Fruit fly (Drosophila melanogaster) whole organism, embryonic: ENCODE results near the gene CG31525.

Source experiments
- CG11696 ChIP-seq: fragments of 200-800 bp; sonication (Bioruptor generic); IDR thresholded peaks from 2 replicates; pipeline ENCODE4 v1.3.6; 2022; ENCODE audit warnings: missing biosample characterization, missing genetic modification characterization
- CG12236 ChIP-seq: fragments of 200-800 bp; sonication (Bioruptor generic); optimal IDR thresholded peaks from 2 replicates; lab custom pipeline; 2016; ENCODE audit warnings: missing biosample characterization, missing genetic modification characterization
- CG13287 ChIP-seq: fragments of 200-800 bp; sonication (Bioruptor generic); IDR thresholded peaks from 2 replicates; pipeline ENCODE4 v1.3.6; 2022; ENCODE audit warnings: missing biosample characterization, missing genetic modification characterization; ENCODE audit not compliant: partially characterized antibody
- CG14050 ChIP-seq: fragments of 200-800 bp; sonication (Bioruptor generic); IDR thresholded peaks from 3 replicates; pipeline ENCODE4 v1.3.6; 2022; ENCODE audit warnings: missing biosample characterization, missing genetic modification characterization
- CG15514 ChIP-seq: fragments of 200-800 bp; sonication (Bioruptor generic); optimal IDR thresholded peaks from 3 replicates; lab custom pipeline; 2017; ENCODE audit warnings: missing biosample characterization, missing genetic modification characterization, mild to moderate bottlenecking, moderate library complexity, missing genetic modification reagents
- CG16863 ChIP-seq: fragments of 200-800 bp; sonication (Bioruptor generic); optimal IDR thresholded peaks from 3 replicates; lab custom pipeline; 2016; ENCODE audit warnings: missing biosample characterization, missing genetic modification characterization
- CG17361 ChIP-seq: fragments of 200-800 bp; sonication (Bioruptor generic); IDR thresholded peaks from 3 replicates; pipeline ENCODE4 v1.3.6; 2022; ENCODE audit warnings: missing biosample characterization, missing genetic modification characterization
- CG18011 ChIP-seq: fragments of 200-800 bp; sonication (Bioruptor generic); optimal IDR thresholded peaks from 2 replicates; lab custom pipeline; 2017; ENCODE audit warnings: missing biosample characterization, missing genetic modification characterization, mild to moderate bottlenecking, moderate library complexity, missing genotype
- CG2129 ChIP-seq: fragments of 200-800 bp; sonication (Bioruptor generic); IDR thresholded peaks from 2 replicates; pipeline ENCODE4 v1.3.6; 2022; ENCODE audit warnings: missing biosample characterization, missing genetic modification characterization; ENCODE audit not compliant: partially characterized antibody
- CG2712 ChIP-seq: fragments of 200-800 bp; optimal IDR thresholded peaks from 3 replicates; lab custom pipeline; 2019; ENCODE audit warnings: missing biosample characterization, mild to moderate bottlenecking, missing genetic modification characterization, moderate library complexity
- CG2889 ChIP-seq: fragments of 200-800 bp; sonication (Bioruptor generic); IDR thresholded peaks from 3 replicates; pipeline ENCODE4 v1.3.6; 2022; ENCODE audit warnings: missing biosample characterization, missing genetic modification characterization
- CG31441 ChIP-seq: fragments of 200-800 bp; sonication (Bioruptor generic); IDR thresholded peaks from 2 replicates; pipeline ENCODE4 v1.3.6; 2022; ENCODE audit warnings: missing biosample characterization, missing genetic modification characterization
- CG4617 ChIP-seq: fragments of 200-800 bp; sonication (Bioruptor generic); optimal IDR thresholded peaks from 3 replicates; lab custom pipeline; 2016; ENCODE audit warnings: missing biosample characterization, missing genetic modification characterization, borderline replicate concordance
- CG4707 ChIP-seq: fragments of 200-800 bp; sonication (Bioruptor generic); optimal IDR thresholded peaks from 2 replicates; lab custom pipeline; 2018; ENCODE audit warnings: missing biosample characterization, mild to moderate bottlenecking, missing genetic modification characterization, moderate library complexity
- CG7928 ChIP-seq: fragments of 200-800 bp; sonication (Bioruptor generic); optimal IDR thresholded peaks from 2 replicates; lab custom pipeline; 2017; ENCODE audit warnings: missing biosample characterization, mild to moderate bottlenecking, missing genetic modification characterization
- CG8290 ChIP-seq, 3 experiments: fragments of 200-800 bp; sonication (Bioruptor generic); optimal IDR thresholded peaks; 2 replicates each; lab custom pipeline; 2016 to 2019; ENCODE audit warnings: missing biosample characterization in 3 of 3, missing genetic modification characterization in 3 of 3, mild to moderate bottlenecking in 2 of 3, moderate library complexity in 1 of 3
- Camta ChIP-seq: fragments of 200-800 bp; sonication (Bioruptor generic); optimal IDR thresholded peaks from 2 replicates; lab custom pipeline; 2016; ENCODE audit warnings: missing biosample characterization, missing genetic modification characterization
- D19A ChIP-seq: fragments of 200-800 bp; optimal IDR thresholded peaks from 3 replicates; lab custom pipeline; 2019; ENCODE audit warnings: missing biosample characterization, mild to moderate bottlenecking, missing genetic modification characterization, moderate library complexity
- Dek ChIP-seq: fragments of 200-800 bp; sonication (Bioruptor generic); optimal IDR thresholded peaks from 3 replicates; lab custom pipeline; 2019; ENCODE audit warnings: missing biosample characterization, mild to moderate bottlenecking, missing genetic modification characterization, moderate library complexity
- Dll ChIP-seq: fragments of 200-800 bp; sonication (Bioruptor generic); IDR thresholded peaks from 4 replicates; pipeline ENCODE4 v1.3.6; 2022; ENCODE audit warnings: missing biosample characterization, missing genetic modification characterization; ENCODE audit not compliant: partially characterized antibody
- Doc3 ChIP-seq: fragments of 200-800 bp; sonication (Bioruptor generic); IDR thresholded peaks from 3 replicates; pipeline ENCODE4 v1.3.6; 2022; ENCODE audit warnings: missing biosample characterization, missing genetic modification characterization; ENCODE audit not compliant: partially characterized antibody
- ERR ChIP-seq: fragments of 200-800 bp; sonication (Bioruptor generic); optimal IDR thresholded peaks from 2 replicates; lab custom pipeline; 2016; ENCODE audit warnings: missing biosample characterization, missing genetic modification characterization
- H2.0 ChIP-seq: fragments of 200-800 bp; sonication (Bioruptor generic); IDR thresholded peaks from 2 replicates; pipeline ENCODE4 v1.3.6; 2022; ENCODE audit warnings: missing biosample characterization, missing genetic modification characterization
- HLH54F ChIP-seq: fragments of 200-800 bp; sonication (Bioruptor generic); optimal IDR thresholded peaks from 3 replicates; lab custom pipeline; 2016; ENCODE audit warnings: missing biosample characterization, missing genetic modification characterization
- Hand ChIP-seq: fragments of 200-800 bp; sonication (Bioruptor generic); optimal IDR thresholded peaks from 2 replicates; lab custom pipeline; 2017; ENCODE audit warnings: mild to moderate bottlenecking, missing biosample characterization, missing genetic modification reagents, missing genetic modification characterization
- HmgZ ChIP-seq: fragments of 200-800 bp; sonication (Bioruptor generic); optimal IDR thresholded peaks from 2 replicates; lab custom pipeline; 2018; ENCODE audit warnings: missing biosample characterization, mild to moderate bottlenecking, missing genetic modification characterization
- Hmr ChIP-seq: fragments of 200-800 bp; sonication (Bioruptor generic); optimal IDR thresholded peaks from 3 replicates; lab custom pipeline; 2017; ENCODE audit warnings: mild to moderate bottlenecking, missing biosample characterization, missing genetic modification reagents, missing genetic modification characterization
- Hr3 ChIP-seq: fragments of 200-800 bp; sonication (Bioruptor generic); optimal IDR thresholded peaks from 3 replicates; lab custom pipeline; 2016; ENCODE audit warnings: missing biosample characterization, missing genetic modification characterization
- MESR4 ChIP-seq: fragments of 200-800 bp; sonication (Bioruptor generic); optimal IDR thresholded peaks from 2 replicates; lab custom pipeline; 2018; ENCODE audit warnings: missing biosample characterization, mild to moderate bottlenecking, missing genetic modification characterization, moderate library complexity
- Opbp ChIP-seq: fragments of 200-800 bp; sonication (Bioruptor generic); IDR thresholded peaks from 3 replicates; pipeline ENCODE4 v1.3.6; 2022; ENCODE audit warnings: missing biosample characterization, missing genetic modification characterization; ENCODE audit not compliant: partially characterized antibody
- Poxn ChIP-seq: fragments of 200-800 bp; sonication (Bioruptor generic); IDR thresholded peaks from 2 replicates; pipeline ENCODE4 v1.3.6; 2022; ENCODE audit warnings: missing biosample characterization, missing genetic modification characterization
- Spps ChIP-seq: fragments of 200-800 bp; sonication (Bioruptor generic); optimal IDR thresholded peaks from 2 replicates; lab custom pipeline; 2018; ENCODE audit warnings: missing biosample characterization, mild to moderate bottlenecking, missing genetic modification characterization
- Vsx1 ChIP-seq: fragments of 200-800 bp; sonication (Bioruptor generic); optimal IDR thresholded peaks from 2 replicates; lab custom pipeline; 2017; ENCODE audit warnings: missing biosample characterization, mild to moderate bottlenecking, missing genetic modification characterization, missing genetic modification reagents
- Xbp1 ChIP-seq: fragments of 200-800 bp; sonication (Bioruptor generic); optimal IDR thresholded peaks from 3 replicates; lab custom pipeline; 2016; ENCODE audit warnings: missing biosample characterization, mild to moderate bottlenecking, missing genetic modification characterization
- amos ChIP-seq: fragments of 200-800 bp; sonication (Bioruptor generic); IDR thresholded peaks from 2 replicates; pipeline ENCODE4 v1.3.6; 2022; ENCODE audit warnings: missing biosample characterization, missing genetic modification characterization; ENCODE audit not compliant: partially characterized antibody
- az2 ChIP-seq: fragments of 200-800 bp; sonication (Bioruptor generic); optimal IDR thresholded peaks from 3 replicates; lab custom pipeline; 2016; ENCODE audit warnings: missing biosample characterization, missing genetic modification characterization
- bbx ChIP-seq: fragments of 200-800 bp; sonication (Bioruptor generic); IDR thresholded peaks from 2 replicates; pipeline ENCODE4 v1.3.6; 2022; ENCODE audit warnings: missing biosample characterization, missing genetic modification characterization; ENCODE audit not compliant: partially characterized antibody
- corto ChIP-seq: fragments of 200-800 bp; sonication (Bioruptor generic); optimal IDR thresholded peaks from 2 replicates; lab custom pipeline; 2016; ENCODE audit warnings: missing biosample characterization, mild to moderate bottlenecking, missing genetic modification characterization, moderate library complexity
- en ChIP-seq: fragments of 200-800 bp; sonication (Bioruptor generic); optimal IDR thresholded peaks from 2 replicates; lab custom pipeline; 2016; ENCODE audit warnings: missing biosample characterization, missing genetic modification characterization
- gem ChIP-seq: fragments of 200-800 bp; sonication (Bioruptor generic); optimal IDR thresholded peaks from 2 replicates; lab custom pipeline; 2019; ENCODE audit warnings: missing biosample characterization, mild to moderate bottlenecking, missing genetic modification characterization, moderate library complexity
- gro ChIP-seq: fragments of 200-800 bp; sonication (Bioruptor generic); optimal IDR thresholded peaks from 2 replicates; lab custom pipeline; 2016; ENCODE audit warnings: missing biosample characterization, missing genetic modification characterization
- ham ChIP-seq: fragments of 200-800 bp; sonication (Bioruptor generic); IDR thresholded peaks from 2 replicates; pipeline ENCODE4 v1.3.6; 2022; ENCODE audit warnings: missing biosample characterization, missing genetic modification characterization
- her ChIP-seq: fragments of 200-800 bp; sonication (Bioruptor generic); optimal IDR thresholded peaks from 2 replicates; lab custom pipeline; 2016; ENCODE audit warnings: missing biosample characterization, missing genetic modification characterization
- ind ChIP-seq: fragments of 200-800 bp; sonication (Bioruptor generic); optimal IDR thresholded peaks from 3 replicates; lab custom pipeline; 2016; ENCODE audit warnings: missing biosample characterization, missing genetic modification characterization
- klu ChIP-seq: fragments of 200-800 bp; sonication (Bioruptor generic); IDR thresholded peaks from 2 replicates; pipeline ENCODE4 v1.3.6; 2022; ENCODE audit warnings: missing biosample characterization, missing genetic modification characterization
- p53 ChIP-seq: fragments of 200-800 bp; sonication (Bioruptor generic); optimal IDR thresholded peaks from 2 replicates; lab custom pipeline; 2016; ENCODE audit warnings: missing biosample characterization, missing genetic modification characterization
- rib ChIP-seq: fragments of 200-800 bp; sonication (Bioruptor generic); IDR thresholded peaks from 2 replicates; pipeline ENCODE4 v1.3.6; 2022; ENCODE audit warnings: missing biosample characterization, missing genetic modification characterization
- slou ChIP-seq: fragments of 200-800 bp; sonication (Bioruptor generic); optimal IDR thresholded peaks from 3 replicates; lab custom pipeline; 2016; ENCODE audit warnings: missing biosample characterization, missing genetic modification characterization

The CG31525 gene

dm6 chr3R:4428585-4429464 lies 2.0 kb downstream of the CG31525 start, which contains the start of gene srl (continued):
- peak; percentile 39; the same call in 2 of the 3 replicates for TF ChIP-seq Opbp (GFP tag; lab: Robert Waterston, UW)
- TF ChIP-seq CG2889 (GFP tag; lab: Robert Waterston, UW) = no peak
- TF ChIP-seq Vsx1 (GFP tag; lab: Kevin White, UChicago) = no peak
- no peak for TF ChIP-seq en (GFP tag; lab: Kevin White, UChicago)
- no peak for TF ChIP-seq Hmr (GFP tag; lab: Kevin White, UChicago)
- TF ChIP-seq CG4707 (GFP tag; lab: Kevin White, UChicago) = no peak
- TF ChIP-seq gro (GFP tag; lab: Kevin White, UChicago) = no peak
- TF ChIP-seq rib = no peak
- peak; percentile 30 for TF ChIP-seq p53 (GFP tag; lab: Kevin White, UChicago)
- TF ChIP-seq CG17361 (GFP tag; lab: Robert Waterston, UW) = no peak
- peak; percentile 21 for TF ChIP-seq D19A
- peak; percentile 52; the same call in 1 of the 2 replicates for TF ChIP-seq CG13287 (GFP tag; lab: Robert Waterston, UW)
- no peak for TF ChIP-seq Poxn (GFP tag; lab: Robert Waterston, UW)
- peak; percentile 48 for TF ChIP-seq CG4617 (GFP tag; lab: Kevin White, UChicago)
- TF ChIP-seq CG15514 = peak; percentile 69
- no peak for TF ChIP-seq CG14050
- no peak for TF ChIP-seq CG2129 (GFP tag; lab: Robert Waterston, UW)
- TF ChIP-seq MESR4 (GFP tag; lab: Kevin White, UChicago) = peak; percentile 95
- peak; percentile 21 for TF ChIP-seq CG2712 (tag; lab: Kevin White, UChicago)
- TF ChIP-seq klu (GFP tag; lab: Robert Waterston, UW) = no peak
- peak; percentile 7 for TF ChIP-seq CG18011 (GFP tag; lab: Kevin White, UChicago)
- no peak for TF ChIP-seq Xbp1 (GFP tag; lab: Kevin White, UChicago)
- TF ChIP-seq Hr3 = no peak
- TF ChIP-seq Dek = no peak
- TF ChIP-seq ham (GFP tag; lab: Robert Waterston, UW) = no peak
- no peak for TF ChIP-seq Spps (tag; lab: Kevin White, UChicago)
- no peak for TF ChIP-seq slou
- no peak for TF ChIP-seq CG16863
- no peak for TF ChIP-seq CG31441
- peak; percentile 39; the same call in 1 of the 2 replicates for TF ChIP-seq amos
- TF ChIP-seq CG7928 (GFP tag; lab: Kevin White, UChicago) = no peak
- TF ChIP-seq HLH54F (GFP tag; lab: Kevin White, UChicago) = no peak
- TF ChIP-seq corto (GFP tag; lab: Kevin White, UChicago) = no peak
- TF ChIP-seq CG8290 (GFP tag; optimal IDR thresholded peaks at IDR 0.05; lab: Kevin White, UChicago) = no peak
- TF ChIP-seq CG8290 (tag; optimal IDR thresholded peaks at IDR 0.05; lab: Kevin White, UChicago) = no peak
- no peak for TF ChIP-seq ind
- TF ChIP-seq bbx = 0 out of 2 replicates have a peak, but pooled peaks have one; percentile 41
- no peak for TF ChIP-seq CG11696 (GFP tag; lab: Robert Waterston, UW)
- no peak for TF ChIP-seq Hand (GFP tag; lab: Kevin White, UChicago)
- TF ChIP-seq her (GFP tag; lab: Kevin White, UChicago) = peak; percentile 63
- TF ChIP-seq gem (tag; lab: Kevin White, UChicago) = no peak
- TF ChIP-seq HmgZ (tag; lab: Kevin White, UChicago) = peak; percentile 51
- no peak for TF ChIP-seq H2.0 (GFP tag; lab: Robert Waterston, UW)
- no peak for TF ChIP-seq CG12236 (GFP tag; lab: Kevin White, UChicago)
- TF ChIP-seq Camta (GFP tag; lab: Kevin White, UChicago) = no peak
- no peak for TF ChIP-seq az2 (GFP tag; lab: Kevin White, UChicago)
- peak; percentile 55; the same call in 1 of the 4 replicates for TF ChIP-seq Dll
- no peak for TF ChIP-seq ERR (GFP tag; lab: Kevin White, UChicago)
- 0 out of 3 replicates have a peak, but pooled peaks have one; percentile 22 for TF ChIP-seq Doc3
